Fruit fly (Drosophila melanogaster) whole organism, embryonic: ENCODE results near the gene Nepl3.

Experiments
- B-H1 ChIP-seq: fragments of 200-800 bp; sonication (Bioruptor generic); IDR thresholded peaks from 3 replicates; pipeline ENCODE4 v1.3.6; 2022; ENCODE audit warnings: missing biosample characterization, missing genetic modification characterization
- CG10979 ChIP-seq: fragments of 200-800 bp; sonication (Bioruptor generic); optimal IDR thresholded peaks from 2 replicates; lab custom pipeline; 2018; ENCODE audit warnings: missing biosample characterization, mild to moderate bottlenecking, missing genetic modification characterization, moderate library complexity
- CG16815 ChIP-seq: fragments of 200-800 bp; sonication (Bioruptor generic); optimal IDR thresholded peaks from 3 replicates; lab custom pipeline; 2017; ENCODE audit warnings: missing biosample characterization, mild to moderate bottlenecking, missing genetic modification characterization
- CG32772 ChIP-seq: fragments of 200-800 bp; sonication (Bioruptor generic); IDR thresholded peaks from 2 replicates; pipeline ENCODE4 v1.3.6; 2022; ENCODE audit warnings: missing biosample characterization, missing genetic modification characterization
- CG9797 ChIP-seq: fragments of 200-800 bp; sonication (Bioruptor generic); optimal IDR thresholded peaks from 3 replicates; lab custom pipeline; 2018; ENCODE audit warnings: missing biosample characterization, mild to moderate bottlenecking, missing genetic modification characterization
- Drgx ChIP-seq: fragments of 200-800 bp; sonication (Bioruptor generic); IDR thresholded peaks from 2 replicates; pipeline ENCODE4 v1.3.6; 2022; ENCODE audit warnings: missing biosample characterization, missing genetic modification characterization
- Poxn ChIP-seq: fragments of 200-800 bp; sonication (Bioruptor generic); IDR thresholded peaks from 2 replicates; pipeline ENCODE4 v1.3.6; 2022; ENCODE audit warnings: missing biosample characterization, missing genetic modification characterization
- chinmo ChIP-seq: fragments of 200-800 bp; sonication (Bioruptor generic); IDR thresholded peaks from 4 replicates; pipeline ENCODE4 v1.3.6; 2022; ENCODE audit warnings: missing biosample characterization, missing genetic modification characterization; ENCODE audit not compliant: partially characterized antibody
- crc ChIP-seq: fragments of 200-800 bp; sonication (Bioruptor generic); optimal IDR thresholded peaks from 2 replicates; lab custom pipeline; 2016; ENCODE audit warnings: missing biosample characterization, missing genetic modification characterization
- nerfin-1 ChIP-seq: fragments of 200-800 bp; sonication (Bioruptor generic); optimal IDR thresholded peaks from 3 replicates; lab custom pipeline; 2019; ENCODE audit warnings: missing biosample characterization, mild to moderate bottlenecking, missing genetic modification characterization, moderate library complexity
- sens ChIP-seq: fragments of 200-800 bp; sonication (Bioruptor generic); peaks from one replicate; lab custom pipeline; 2016; ENCODE audit warnings: missing biosample characterization, missing genetic modification characterization
- sob ChIP-seq: fragments of 200-800 bp; sonication (Bioruptor generic); IDR thresholded peaks from 2 replicates; pipeline ENCODE4 v1.3.6; 2022; ENCODE audit warnings: missing biosample characterization, missing genetic modification characterization
- sr ChIP-seq: fragments of 200-800 bp; sonication (Bioruptor generic); IDR thresholded peaks from 3 replicates; pipeline ENCODE4 v1.3.6; 2022; ENCODE audit warnings: missing biosample characterization, missing genetic modification characterization
- tin ChIP-seq: fragments of 200-800 bp; sonication (Bioruptor generic); optimal IDR thresholded peaks from 3 replicates; lab custom pipeline; 2016; ENCODE audit warnings: missing biosample characterization, missing genetic modification characterization
- wek ChIP-seq: fragments of 200-800 bp; sonication (Bioruptor generic); optimal IDR thresholded peaks from 3 replicates; lab custom pipeline; 2018; ENCODE audit warnings: missing biosample characterization, mild to moderate bottlenecking, missing genetic modification characterization, moderate library complexity

Nepl3 gene

dm6 chr2L:5007256-5007655 is 50.8 kb downstream of the Nepl3 start (continued):
- TF ChIP-seq CG10979 (tag; lab: Kevin White, UChicago) (no peak), chinmo (GFP tag; lab: Robert Waterston, UW) (no peak), CG9797 (GFP tag; lab: Kevin White, UChicago) (no peak), Poxn (no peak), Drgx (GFP tag; lab: Robert Waterston, UW) (0 out of 2 replicates have a peak, but pooled peaks have one; percentile 9), CG32772 (no peak), crc (GFP tag; lab: Kevin White, UChicago) (no peak), CG16815 (GFP tag; lab: Kevin White, UChicago) (no peak), wek (GFP tag; lab: Kevin White, UChicago) (no peak), sob (GFP tag; lab: Robert Waterston, UW) (no peak), B-H1 (GFP tag; lab: Robert Waterston, UW) (no peak), tin (GFP tag; lab: Kevin White, UChicago) (no peak)

- TF ChIP-seq sr (GFP tag; lab: Robert Waterston, UW) = peak; percentile 24; the same call in 1 of the 3 replicates
- TF ChIP-seq nerfin-1 (tag; lab: Kevin White, UChicago) = no peak
- peak; percentile 55 for TF ChIP-seq sens
Observed at dm6 chr2L:5006323-5006722, 51.7 kb downstream of the Nepl3 start.
